Fruit fly (Drosophila melanogaster): Measurements from ENCODE around the gene CG11537.

The CG11537 gene

dm6 chr3L:3083329-3084083 lies 59.8 kb downstream of the CG11537 start (continued):
- TF ChIP-seq sens (GFP tag): peak; percentile 82
- no peak for TF ChIP-seq run (tag; optimal IDR thresholded peaks at IDR 0.05)
- TF ChIP-seq cg (GFP tag; optimal IDR thresholded peaks at IDR 0.05): no peak
- TF ChIP-seq CG11696 (GFP tag; IDR thresholded peaks at IDR 0.05): no peak
- no peak for TF ChIP-seq Sry-β (GFP tag; optimal IDR thresholded peaks at IDR 0.05)
- no peak; the same call in 2 of the 3 replicates for TF ChIP-seq B-H1 (GFP tag; IDR thresholded peaks at IDR 0.05)
- no peak for TF ChIP-seq CG4854 (GFP tag; optimal IDR thresholded peaks at IDR 0.05)
- peak; percentile 46 for TF ChIP-seq CG9876 (GFP tag; optimal IDR thresholded peaks at IDR 0.05)
- TF ChIP-seq gsb (GFP tag; IDR thresholded peaks at IDR 0.05): no peak
- TF ChIP-seq zfh1 (GFP tag; IDR thresholded peaks at IDR 0.05): peak; percentile 70; the same call in 2 of the 3 replicates
- peak in 1 of 2 experiments; percentile 32 for TF ChIP-seq Hr78 (GFP tag; optimal IDR thresholded peaks at IDR 0.05)
- TF ChIP-seq Usf (GFP tag; optimal IDR thresholded peaks at IDR 0.05): no peak
- 0 out of 3 replicates have a peak, but pooled peaks have one; percentile 17 for TF ChIP-seq sr (GFP tag; IDR thresholded peaks at IDR 0.05)
- TF ChIP-seq CG9215 (GFP tag; IDR thresholded peaks at IDR 0.05): no peak
- TF ChIP-seq Dip2 (GFP tag; IDR thresholded peaks at IDR 0.05): no peak
- no peak for TF ChIP-seq H15 (GFP tag; IDR thresholded peaks at IDR 0.05)
- peak; percentile 33 for TF ChIP-seq CG10654 (GFP tag; optimal IDR thresholded peaks at IDR 0.05)
- peak; percentile 92 for TF ChIP-seq NFAT (GFP tag; IDR thresholded peaks at IDR 0.05)
- peak; percentile 97 for TF ChIP-seq crol (GFP tag; IDR thresholded peaks at IDR 0.05)
- no peak for TF ChIP-seq jumu (GFP tag; optimal IDR thresholded peaks at IDR 0.05)
- no peak for TF ChIP-seq unc-4 (GFP tag; IDR thresholded peaks at IDR 0.05; ENCODE audit: partially characterized antibody)
- TF ChIP-seq sens-2 (GFP tag; IDR thresholded peaks at IDR 0.05): peak; percentile 7; the same call in 1 of the 2 replicates
- no peak for TF ChIP-seq CG11560 (tag; IDR thresholded peaks at IDR 0.05)
- no peak for TF ChIP-seq CG18011 (GFP tag; optimal IDR thresholded peaks at IDR 0.05)
- TF ChIP-seq hth (optimal IDR thresholded peaks at IDR 0.05): no peak
- TF ChIP-seq wdn (GFP tag; IDR thresholded peaks at IDR 0.05): 0 out of 2 replicates have a peak, but pooled peaks have one; percentile 27
- TF ChIP-seq Chrac-16 (GFP tag; optimal IDR thresholded peaks at IDR 0.05): no peak
- TF ChIP-seq nau (GFP tag; optimal IDR thresholded peaks at IDR 0.05): peak; percentile 76
- TF ChIP-seq eyg (GFP tag; optimal IDR thresholded peaks at IDR 0.05): no peak
- peak; percentile 8; the same call in 1 of the 2 replicates for TF ChIP-seq CG14441 (GFP tag; IDR thresholded peaks at IDR 0.05)
- TF ChIP-seq CG16815 (GFP tag; optimal IDR thresholded peaks at IDR 0.05): no peak
- TF ChIP-seq trem (tag; optimal IDR thresholded peaks at IDR 0.05): no peak
- TF ChIP-seq tup (GFP tag; optimal IDR thresholded peaks at IDR 0.05): peak; percentile 57
- peak; percentile 71 for TF ChIP-seq Blimp-1 (GFP tag; optimal IDR thresholded peaks at IDR 0.05)
- no peak for TF ChIP-seq Scr (GFP tag; IDR thresholded peaks at IDR 0.05; ENCODE audit: partially characterized antibody)
- 0 out of 4 replicates have a peak, but pooled peaks have one; percentile 52 for TF ChIP-seq chinmo (GFP tag; IDR thresholded peaks at IDR 0.05; ENCODE audit: partially characterized antibody)
- TF ChIP-seq CG6272 (GFP tag; IDR thresholded peaks at IDR 0.05): no peak
- peak; percentile 62 for TF ChIP-seq CG14710 (tag; optimal IDR thresholded peaks at IDR 0.05)
- TF ChIP-seq CG4328 (GFP tag; optimal IDR thresholded peaks at IDR 0.05): peak; percentile 76
- TF ChIP-seq Elba2 (GFP tag; optimal IDR thresholded peaks at IDR 0.05): no peak
- peak; percentile 53 for TF ChIP-seq wek (GFP tag; optimal IDR thresholded peaks at IDR 0.05)
- peak; percentile 23 for TF ChIP-seq D19A (tag; optimal IDR thresholded peaks at IDR 0.05)
- TF ChIP-seq CG5953 (GFP tag; IDR thresholded peaks at IDR 0.05): peak; percentile 64
- TF ChIP-seq unpg (GFP tag; optimal IDR thresholded peaks at IDR 0.05): no peak
- TF ChIP-seq HLH54F (GFP tag; optimal IDR thresholded peaks at IDR 0.05): no peak
- no peak for TF ChIP-seq dysf (GFP tag; IDR thresholded peaks at IDR 0.05)
- peak; percentile 52 for TF ChIP-seq NK7.1 (GFP tag; optimal IDR thresholded peaks at IDR 0.05)
- TF ChIP-seq Opbp (GFP tag; IDR thresholded peaks at IDR 0.05; ENCODE audit: partially characterized antibody): no peak
- peak; percentile 2 for TF ChIP-seq YL-1 (GFP tag; optimal IDR thresholded peaks at IDR 0.05)
- TF ChIP-seq mam (GFP tag; optimal IDR thresholded peaks at IDR 0.05): no peak

Data from whole organism, embryonic.